Worm (Caenorhabditis elegans): ENCODE measurements around the gene C17C3.1.

The C17C3.1 gene

DNA sequence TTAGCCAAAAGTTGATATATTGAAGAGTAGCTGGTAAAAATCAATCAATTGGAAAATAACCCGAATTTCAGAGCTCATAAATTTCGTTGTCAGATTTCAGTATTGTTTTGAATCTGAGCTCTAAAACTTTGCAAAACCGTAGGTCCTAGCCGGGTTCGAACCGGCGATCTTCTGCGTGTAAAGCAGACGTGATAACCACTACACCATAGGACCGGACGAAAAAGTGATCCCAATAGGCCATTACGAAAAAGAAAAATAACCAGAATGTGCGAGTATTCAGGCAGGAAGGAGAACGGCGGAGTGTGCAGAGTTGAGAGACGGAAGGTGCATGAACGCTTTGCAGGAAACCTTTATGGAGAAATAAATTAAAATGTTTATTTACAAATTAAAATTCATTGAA lies 6.7 kb downstream of the C17C3.1 start:
- no peak for TF ChIP-seq nfya-2 (GFP tag; IDR thresholded peaks at IDR 0.05)
- peak; percentile 50 for TF ChIP-seq ceh-27 (GFP tag; optimal IDR thresholded peaks at IDR 0.05)
- TF ChIP-seq D2030.7 (GFP tag; IDR thresholded peaks at IDR 0.05), result 0 out of 2 replicates have a peak, but pooled peaks have one; percentile 26
- peak; percentile 54 for TF ChIP-seq snpc-4 (GFP tag; optimal IDR thresholded peaks at IDR 0.05)
- TF ChIP-seq snpc-4 (tag; optimal IDR thresholded peaks at IDR 0.05), result peak; percentile 25 to 86 (median 70)
- TF ChIP-seq snpc-3.4 (tag; optimal IDR thresholded peaks at IDR 0.05), result peak; percentile 22
- TF ChIP-seq bed-2 (GFP tag; IDR thresholded peaks at IDR 0.05), result no peak
- TF ChIP-seq ztf-28 (GFP tag; IDR thresholded peaks at IDR 0.05), result no peak
- peak; percentile 1 for TF ChIP-seq madf-10 (tag; optimal IDR thresholded peaks at IDR 0.05)
- TF ChIP-seq Y53F4B.3 (GFP tag; IDR thresholded peaks at IDR 0.05), result 0 out of 2 replicates have a peak, but pooled peaks have one; percentile 30
- no peak for TF ChIP-seq somi-1 (GFP tag; optimal IDR thresholded peaks at IDR 0.05)
- TF ChIP-seq bed-1 (GFP tag; IDR thresholded peaks at IDR 0.05), result no peak
- no peak for TF ChIP-seq dpl-1 (GFP tag; optimal IDR thresholded peaks at IDR 0.05)
- TF ChIP-seq F23B12.7 (tag; optimal IDR thresholded peaks at IDR 0.05; ENCODE audit: insufficient read depth), result peak; percentile 81
- TF ChIP-seq nfyb-1 (GFP tag; IDR thresholded peaks at IDR 0.05), result peak; percentile 72; the same call in 1 of the 2 replicates
- TF ChIP-seq ceh-79 (tag; optimal IDR thresholded peaks at IDR 0.05), result no peak
- no peak for TF ChIP-seq nhr-27 (tag; optimal IDR thresholded peaks at IDR 0.05)
- peak; percentile 53; the same call in 1 of the 2 replicates for TF ChIP-seq ceh-100 (GFP tag; IDR thresholded peaks at IDR 0.05)
- peak; percentile 99 for TF ChIP-seq tbp1 (GFP tag; optimal IDR thresholded peaks at IDR 0.05)
- peak; percentile 8 for TF ChIP-seq lsl-1 (GFP tag; optimal IDR thresholded peaks at IDR 0.05)
- TF ChIP-seq dox-1 (GFP tag; IDR thresholded peaks at IDR 0.05), result peak; percentile 71
- TF ChIP-seq C06A6.2 (GFP tag; conservative IDR thresholded peaks at IDR 0.05), result no peak
- no peak for TF ChIP-seq ceh-58 (GFP tag; IDR thresholded peaks at IDR 0.05)
- no peak for TF ChIP-seq Y53G8AR.9 (GFP tag; conservative IDR thresholded peaks at IDR 0.05)
- TF ChIP-seq hmg-20 (GFP tag; IDR thresholded peaks at IDR 0.05), result no peak
- TF ChIP-seq ceh-91 (GFP tag; IDR thresholded peaks at IDR 0.05), result no peak
- peak; percentile 56 for TF ChIP-seq mes-4 (tag; optimal IDR thresholded peaks at IDR 0.05)
- TF ChIP-seq nhr-179 (tag; optimal IDR thresholded peaks at IDR 0.05), result no peak
- no peak for TF ChIP-seq zfh-2 (GFP tag; conservative IDR thresholded peaks at IDR 0.05)
- no peak for TF ChIP-seq efl-1 (GFP tag; optimal IDR thresholded peaks at IDR 0.05)
- peak; percentile 35 for TF ChIP-seq zim-3 (tag; optimal IDR thresholded peaks at IDR 0.05)
- TF ChIP-seq madf-8 (GFP tag; conservative IDR thresholded peaks at IDR 0.05), result no peak
- TF ChIP-seq aptf-2 (GFP tag; conservative IDR thresholded peaks at IDR 0.05), result 0 out of 2 replicates have a peak, but pooled peaks have one; percentile 30
- TF ChIP-seq fkh-3 (tag; optimal IDR thresholded peaks at IDR 0.05), result no peak
- no peak for TF ChIP-seq F10E7.11 (tag; optimal IDR thresholded peaks at IDR 0.05)
- peak; percentile 80 for TF ChIP-seq rpc-1 (optimal IDR thresholded peaks at IDR 0.05)
- TF ChIP-seq rpc-1 (tag; optimal IDR thresholded peaks at IDR 0.05), result peak; percentile 88
- no peak for TF ChIP-seq nhr-120 (GFP tag; IDR thresholded peaks at IDR 0.05)
- TF ChIP-seq lin-26 (GFP tag; IDR thresholded peaks at IDR 0.05), result peak; percentile 86
- TF ChIP-seq Y56A3A.18 (GFP tag; IDR thresholded peaks at IDR 0.05), result 0 out of 2 replicates have a peak, but pooled peaks have one; percentile 55
- TF ChIP-seq cebp-2 (GFP tag; IDR thresholded peaks at IDR 0.05), result peak; percentile 60; the same call in 1 of the 2 replicates
- peak; percentile 59; the same call in 1 of the 2 replicates for TF ChIP-seq ceh-40 (GFP tag; IDR thresholded peaks at IDR 0.05)
- TF ChIP-seq rec-8 (tag; optimal IDR thresholded peaks at IDR 0.05), result peak in 1 of 2 experiments; percentile 65
- TF ChIP-seq ekl-4 (GFP tag; IDR thresholded peaks at IDR 0.05), result peak; percentile 40; the same call in 1 of the 2 replicates
- TF ChIP-seq snpc-1.3 (tag; optimal IDR thresholded peaks at IDR 0.05; ENCODE audit: insufficient read depth), result peak; percentile 80
- TF ChIP-seq repo-1 (tag; optimal IDR thresholded peaks at IDR 0.05), result peak; percentile 15
- TF ChIP-seq ama-1 (optimal IDR thresholded peaks at IDR 0.05), result no peak
- TF ChIP-seq ama-1 (GFP tag; optimal IDR thresholded peaks at IDR 0.05), result peak; percentile 9 to 73
- TF ChIP-seq ets-4 (GFP tag; optimal IDR thresholded peaks at IDR 0.05), result no peak
